Worm (Caenorhabditis elegans): ENCODE results near the gene srh-104.

ce11 chrV:16232180-16232579 lies 11.8 kb downstream of the srh-104 start, which contains the start of gene gst-22:
- TF ChIP-seq jun-1 (tag; optimal IDR thresholded peaks at IDR 0.05): no peak
- no peak for TF ChIP-seq ZK546.5 (tag; optimal IDR thresholded peaks at IDR 0.05)
- TF ChIP-seq nhr-6 (tag; optimal IDR thresholded peaks at IDR 0.05): no peak
- TF ChIP-seq mdt-29 (GFP tag; IDR thresholded peaks at IDR 0.05): no peak

All from whole organism, L4 larva.